Fruit fly (Drosophila melanogaster) ovary, adult (tissue): ENCODE results near the gene Set2.

ENCODE experiments used
- CG17801 ChIP-seq: fragments of 200-800 bp; optimal IDR thresholded peaks from 2 replicates; lab custom pipeline; 2019; ENCODE audit warnings: missing biosample characterization, mild to moderate bottlenecking, missing genetic modification characterization, moderate library complexity; ENCODE audit not compliant: partially characterized antibody

Set2 gene

dm6 chrX:13384583-13385342 lies 28.3 kb upstream of the Set2 start, which contains the start of the genes Rbp1-like and Tim9a:
TSS of gene Rbp1-like (minus strand) at chrX:13384877.
TSS of gene Tim9a (plus strand) at chrX:13385210.
- peak; percentile 52 for TF ChIP-seq CG17801

- TF ChIP-seq CG17801, result no peak
Observed at dm6 chrX:13386776-13387175, 26.3 kb upstream of the Set2 start.

dm6 chrX:13387373-13387850 lies 25.6 kb upstream of the Set2 start, which contains the start of the genes Ype and CG1662:
TSS of gene Ype (minus strand) at chrX:13387417.
TSS of gene CG1662 (plus strand) at chrX:13387563.
- peak; percentile 71 for TF ChIP-seq CG17801

- peak; percentile 97 for TF ChIP-seq CG17801
Observed at dm6 chrX:13390465-13391173, 22.4 kb upstream of the Set2 start.

dm6 chrX:13391174-13392040 lies 21.6 kb upstream of the Set2 start:
- TF ChIP-seq CG17801, result no peak

- TF ChIP-seq CG17801, result no peak
Observed at dm6 chrX:13392041-13392353, 21.0 kb upstream of the Set2 start.

- TF ChIP-seq CG17801, result no peak
Observed at dm6 chrX:13392764-13393163, 20.3 kb upstream of the Set2 start.

- no peak for TF ChIP-seq CG17801
Observed at dm6 chrX:13394343-13394742, 18.7 kb upstream of the Set2 start.

- no peak for TF ChIP-seq CG17801
Observed at dm6 chrX:13395020-13395419, 18.0 kb upstream of the Set2 start.

dm6 chrX:13395988-13396377 lies 17.1 kb upstream of the Set2 start:
- TF ChIP-seq CG17801, result peak; percentile 78

dm6 chrX:13396378-13397099 lies 16.5 kb upstream of the Set2 start, which contains the start of gene Bcat:
TSS of gene Bcat (plus strand) at chrX:13396899.
- peak; percentile 76 for TF ChIP-seq CG17801

- TF ChIP-seq CG17801, result no peak
Observed at dm6 chrX:13397610-13398009, 15.4 kb upstream of the Set2 start.

- peak; percentile 18 for TF ChIP-seq CG17801
Observed at dm6 chrX:13401245-13401644, 11.8 kb upstream of the Set2 start.

dm6 chrX:13402763-13403162 lies 10.3 kb upstream of the Set2 start, which contains the start of gene CG12725:
TSS of gene CG12725 (minus strand) at chrX:13402863.
- TF ChIP-seq CG17801, result no peak

dm6 chrX:13403553-13403952 lies 9.5 kb upstream of the Set2 start:
- TF ChIP-seq CG17801, result no peak
